Worm (Caenorhabditis elegans): ENCODE data around the gene M04D8.8.
"Not testable (repeated sequence)": the region's sequence is repeated elsewhere in the genome, so short reads cannot be mapped to it uniquely, and the experiment has no call there.

DNA sequence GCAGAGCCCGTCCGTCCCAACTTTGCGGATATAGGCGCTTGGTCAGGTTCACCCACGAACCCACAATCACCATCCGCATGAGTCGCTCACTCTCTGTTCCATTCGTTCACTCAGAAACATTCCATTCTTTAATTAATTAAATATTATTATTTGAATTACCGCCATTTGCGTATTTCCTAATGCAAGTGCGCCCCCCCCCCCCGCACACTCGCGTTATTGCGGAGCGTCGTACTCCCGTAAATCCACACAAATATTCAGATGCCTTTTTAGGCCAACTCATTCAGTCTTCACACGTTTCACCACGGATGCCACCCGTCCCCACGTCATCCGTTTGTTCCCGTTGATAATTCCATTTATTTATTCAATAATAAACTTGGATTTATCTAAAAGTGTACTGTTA lies 16.3 kb downstream of the M04D8.8 start, which contains the start of gene T16G12.3:
- TF ChIP-seq aly-2, ceh-9, zag-1, nhr-28, nhr-237, R02D3.7, nhr-77, eor-1 (tag; optimal IDR thresholded peaks at IDR 0.05): not testable (repeated sequence)
